Fruit fly (Drosophila melanogaster): ENCODE data around the gene His2Av.

Gene His2Av

DNA sequence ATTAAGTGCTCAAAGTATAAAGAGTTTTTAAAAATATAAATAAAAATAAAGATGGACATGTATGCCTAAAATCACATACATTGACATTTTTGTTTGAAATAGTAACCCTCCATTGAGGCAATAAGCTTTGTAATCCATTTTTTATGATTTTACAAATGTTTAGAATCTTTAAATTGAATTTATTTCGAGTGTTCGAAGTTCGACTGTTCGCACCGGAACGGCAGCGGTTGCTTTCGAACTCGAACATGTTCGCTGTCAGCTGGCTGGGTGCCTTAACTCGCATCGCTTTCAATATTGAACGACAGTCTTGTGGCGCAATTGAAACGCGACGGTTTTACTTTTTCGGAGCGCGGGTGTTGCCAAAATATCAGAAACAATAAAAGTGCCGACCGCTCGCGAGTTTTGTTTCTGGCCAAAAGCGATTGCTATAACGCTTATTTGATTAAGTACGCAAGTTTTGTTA, 48.8 kb downstream of the His2Av start, which contains the start of gene CG46339 (continued):
- TF ChIP-seq Spps (tag; optimal IDR thresholded peaks at IDR 0.05): peak; percentile 37
- TF ChIP-seq Dip2 (GFP tag; IDR thresholded peaks at IDR 0.05): no peak
- no peak for TF ChIP-seq CG11093 (GFP tag; IDR thresholded peaks at IDR 0.05)
- no peak for TF ChIP-seq nerfin-1 (tag; optimal IDR thresholded peaks at IDR 0.05)
- no peak for TF ChIP-seq zf30C (GFP tag; optimal IDR thresholded peaks at IDR 0.05)
- peak; percentile 74 for TF ChIP-seq Hey (tag; optimal IDR thresholded peaks at IDR 0.05)
- peak; percentile 36; the same call in 1 of the 3 replicates for TF ChIP-seq HLH4C (GFP tag; IDR thresholded peaks at IDR 0.05; ENCODE audit: partially characterized antibody)
- TF ChIP-seq CG1024 (GFP tag; IDR thresholded peaks at IDR 0.05): no peak
- peak; percentile 43 for TF ChIP-seq grn (GFP tag; optimal IDR thresholded peaks at IDR 0.05)
- peak; percentile 65 for TF ChIP-seq CG10267 (tag; optimal IDR thresholded peaks at IDR 0.05)
- TF ChIP-seq CG10366 (GFP tag; IDR thresholded peaks at IDR 0.05): no peak
- TF ChIP-seq h (optimal IDR thresholded peaks at IDR 0.05): no peak
- no peak for TF ChIP-seq CG16863 (GFP tag; optimal IDR thresholded peaks at IDR 0.05)
- TF ChIP-seq klu (GFP tag; IDR thresholded peaks at IDR 0.05): no peak
- peak; percentile 36 for TF ChIP-seq lmd (GFP tag; IDR thresholded peaks at IDR 0.05)
- TF ChIP-seq pros (GFP tag; optimal IDR thresholded peaks at IDR 0.05): no peak
- peak; percentile 54; the same call in 1 of the 2 replicates for TF ChIP-seq amos (GFP tag; IDR thresholded peaks at IDR 0.05; ENCODE audit: partially characterized antibody)
- no peak for TF ChIP-seq ewg (GFP tag; optimal IDR thresholded peaks at IDR 0.05)
- TF ChIP-seq Xbp1 (GFP tag; optimal IDR thresholded peaks at IDR 0.05): no peak
- TF ChIP-seq Hmr (GFP tag; optimal IDR thresholded peaks at IDR 0.05): peak; percentile 90
- TF ChIP-seq CG12155 (GFP tag; optimal IDR thresholded peaks at IDR 0.05): no peak
- TF ChIP-seq Hr3 (GFP tag; optimal IDR thresholded peaks at IDR 0.05): no peak
- no peak for TF ChIP-seq twi (tag; optimal IDR thresholded peaks at IDR 0.05)
- TF ChIP-seq ro (GFP tag; IDR thresholded peaks at IDR 0.05): no peak
- peak in 1 of 2 experiments; percentile 25 for TF ChIP-seq Hr51 (GFP tag; optimal IDR thresholded peaks at IDR 0.05)
- TF ChIP-seq CG8478 (optimal IDR thresholded peaks at IDR 0.05): no peak
- TF ChIP-seq CG14441 (GFP tag; IDR thresholded peaks at IDR 0.05): 0 out of 2 replicates have a peak, but pooled peaks have one; percentile 41
- TF ChIP-seq CG18011 (GFP tag; optimal IDR thresholded peaks at IDR 0.05): peak; percentile 29
- no peak for TF ChIP-seq CG11085 (GFP tag; IDR thresholded peaks at IDR 0.05)
- no peak for TF ChIP-seq CG7372 (GFP tag; IDR thresholded peaks at IDR 0.05)
- TF ChIP-seq CG30403 (GFP tag; optimal IDR thresholded peaks at IDR 0.05): peak; percentile 41
- peak; percentile 54 for TF ChIP-seq CG15011 (GFP tag; optimal IDR thresholded peaks at IDR 0.05)
- TF ChIP-seq tin (GFP tag; optimal IDR thresholded peaks at IDR 0.05): peak; percentile 24
- TF ChIP-seq Fer2 (tag; optimal IDR thresholded peaks at IDR 0.05): no peak
- no peak for TF ChIP-seq Sin3A (optimal IDR thresholded peaks at IDR 0.05)
- TF ChIP-seq bbx (GFP tag; IDR thresholded peaks at IDR 0.05; ENCODE audit: partially characterized antibody): peak; percentile 67; the same call in 1 of the 2 replicates
- TF ChIP-seq Doc2 (GFP tag; IDR thresholded peaks at IDR 0.05): no peak
- no peak for TF ChIP-seq tx (GFP tag; optimal IDR thresholded peaks at IDR 0.05)
- TF ChIP-seq CG2129 (GFP tag; IDR thresholded peaks at IDR 0.05; ENCODE audit: partially characterized antibody): no peak
- TF ChIP-seq onecut (GFP tag; IDR thresholded peaks at IDR 0.05): peak; percentile 61
- peak; percentile 77 for TF ChIP-seq scrt (GFP tag; optimal IDR thresholded peaks at IDR 0.05)
- TF ChIP-seq CG4424 (GFP tag; optimal IDR thresholded peaks at IDR 0.05): peak; percentile 45
- TF ChIP-seq Xrp1 (GFP tag; IDR thresholded peaks at IDR 0.05): peak; percentile 62; the same call in 1 of the 2 replicates
- TF ChIP-seq tup (GFP tag; optimal IDR thresholded peaks at IDR 0.05): no peak
- peak; percentile 72 for TF ChIP-seq MTF-1 (GFP tag; optimal IDR thresholded peaks at IDR 0.05; ENCODE audit: borderline replicate concordance)
- TF ChIP-seq CG3065 (GFP tag; optimal IDR thresholded peaks at IDR 0.05): no peak
- TF ChIP-seq CoRest (tag; optimal IDR thresholded peaks at IDR 0.05): no peak
- peak; percentile 23 for TF ChIP-seq Ets97D (GFP tag; optimal IDR thresholded peaks at IDR 0.05)
- no peak for TF ChIP-seq salm (tag; optimal IDR thresholded peaks at IDR 0.05)
- TF ChIP-seq CG10209 (GFP tag; optimal IDR thresholded peaks at IDR 0.05): no peak
- TF ChIP-seq CG7271 (tag; optimal IDR thresholded peaks at IDR 0.05): no peak
